Worm (Caenorhabditis elegans): Measurements from ENCODE around the gene dim-1.

The dim-1 gene

ce11 chrX:8021609-8022008 is 36.4 kb downstream of the dim-1 start (continued):
- TF ChIP-seq nhr-76 (tag; optimal IDR thresholded peaks at IDR 0.05) (no peak), T26A8.4 (GFP tag; IDR thresholded peaks at IDR 0.05) (peak; percentile 36; the same call in 1 of the 2 replicates), egl-43 (GFP tag; IDR thresholded peaks at IDR 0.05) (peak; percentile 84), ZK546.5 (tag; optimal IDR thresholded peaks at IDR 0.05) (no peak), ceh-44 (GFP tag; IDR thresholded peaks at IDR 0.05) (no peak), hif-1 (tag; optimal IDR thresholded peaks at IDR 0.05) (peak; percentile 17 to 88), nhr-48 (tag; optimal IDR thresholded peaks at IDR 0.05) (peak; percentile 53), dpl-1 (GFP tag; optimal IDR thresholded peaks at IDR 0.05) (peak; percentile 25), ceh-20 (GFP tag; IDR thresholded peaks at IDR 0.05) (peak; percentile 91), dmd-9 (GFP tag; IDR thresholded peaks at IDR 0.05) (no peak), Y48G9A.11 (GFP tag; IDR thresholded peaks at IDR 0.05) (no peak), lin-38 (GFP tag; IDR thresholded peaks at IDR 0.05) (peak; percentile 35; the same call in 1 of the 2 replicates), nhr-25 (tag; optimal IDR thresholded peaks at IDR 0.05; ENCODE audit: borderline replicate concordance, insufficient read depth) (no peak), nhr-41 (GFP tag; IDR thresholded peaks at IDR 0.05) (no peak), vab-7 (GFP tag; IDR thresholded peaks at IDR 0.05) (no peak; the same call in 1 of the 2 replicates), ctbp-1 (GFP tag; IDR thresholded peaks at IDR 0.05) (peak; percentile 95), nhr-111 (GFP tag; optimal IDR thresholded peaks at IDR 0.05) (no peak), ceh-32 (tag; optimal IDR thresholded peaks at IDR 0.05; ENCODE audit: poor library complexity) (no peak), mdt-29 (GFP tag; IDR thresholded peaks at IDR 0.05) (peak; percentile 52; the same call in 1 of the 2 replicates), cey-2 (tag; optimal IDR thresholded peaks at IDR 0.05; ENCODE audit: borderline replicate concordance, insufficient read depth) (no peak), arid-1 (GFP tag; conservative IDR thresholded peaks at IDR 0.05) (no peak; the same call in 1 of the 2 replicates), lim-7 (GFP tag; IDR thresholded peaks at IDR 0.05) (no peak), mes-2 (tag; optimal IDR thresholded peaks at IDR 0.05; ENCODE audit: poor library complexity, severe bottlenecking) (peak; percentile 65), dmd-6 (GFP tag; IDR thresholded peaks at IDR 0.05) (peak; percentile 66), skn-1 (tag; optimal IDR thresholded peaks at IDR 0.05) (no peak), hmg-1.1 (GFP tag; IDR thresholded peaks at IDR 0.05) (peak; percentile 81), nhr-237 (tag; optimal IDR thresholded peaks at IDR 0.05) (no peak), egl-27 (tag; optimal IDR thresholded peaks at IDR 0.05) (no peak), tag-97 (GFP tag; IDR thresholded peaks at IDR 0.05) (no peak), zfp-3 (GFP tag; conservative IDR thresholded peaks at IDR 0.05) (no peak; the same call in 1 of the 2 replicates), lin-15B (tag; optimal IDR thresholded peaks at IDR 0.05) (no peak), spr-1 (tag; optimal IDR thresholded peaks at IDR 0.05) (no peak), nhr-28 (tag; optimal IDR thresholded peaks at IDR 0.05) (peak; percentile 2), unc-130 (GFP tag; optimal IDR thresholded peaks at IDR 0.05) (no peak), lir-3 (tag; optimal IDR thresholded peaks at IDR 0.05) (no peak), daf-19 (GFP tag; conservative IDR thresholded peaks at IDR 0.05) (no peak), lin-29 (GFP tag; IDR thresholded peaks at IDR 0.05) (no peak), Y5F2A.4 (GFP tag; optimal IDR thresholded peaks at IDR 0.05) (no peak), F10B5.3 (tag; optimal IDR thresholded peaks at IDR 0.05) (no peak), snpc-4 (tag; optimal IDR thresholded peaks at IDR 0.05) (no peak), rbr-2 (tag; optimal IDR thresholded peaks at IDR 0.05) (peak; percentile 86), hlh-30 (tag; optimal IDR thresholded peaks at IDR 0.05; ENCODE audit: insufficient read depth) (peak; percentile 98), hlh-11 (tag; optimal IDR thresholded peaks at IDR 0.05) (peak; percentile 90), nhr-11 (tag; optimal IDR thresholded peaks at IDR 0.05) (peak; percentile 93), daf-12 (tag; optimal IDR thresholded peaks at IDR 0.05) (no peak), ceh-28 (tag; optimal IDR thresholded peaks at IDR 0.05) (peak; percentile 44), zfp-2 (tag; optimal IDR thresholded peaks at IDR 0.05) (no peak), lsy-2 (tag; optimal IDR thresholded peaks at IDR 0.05) (peak; percentile 62 to 89), ces-1 (GFP tag; optimal IDR thresholded peaks at IDR 0.05) (peak; percentile 3), nhr-6 (tag; optimal IDR thresholded peaks at IDR 0.05) (no peak), zip-2 (tag; optimal IDR thresholded peaks at IDR 0.05) (no peak)

Measured in whole organism, L4 larva.